Worm (Caenorhabditis elegans): ENCODE data around the gene F14H12.2.

F14H12.2 gene

DNA sequence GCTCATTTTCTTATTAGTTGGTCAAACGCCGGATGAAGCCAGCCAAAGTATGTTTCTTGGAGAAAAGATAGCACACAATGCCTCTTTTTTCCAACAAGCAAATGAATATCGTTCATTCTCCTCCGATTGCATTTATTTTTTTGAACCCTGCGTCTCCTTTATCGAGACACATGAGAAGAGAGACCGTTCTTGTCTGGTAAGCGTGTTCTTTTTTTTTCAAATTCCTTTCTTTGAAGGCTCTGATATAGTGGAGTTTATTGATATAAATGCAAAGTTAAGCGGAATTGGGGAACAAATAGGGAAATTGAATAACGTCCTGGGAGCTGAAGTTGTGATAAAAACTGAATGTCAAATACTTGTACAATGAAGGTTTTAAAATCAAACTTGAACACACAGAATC is 12.2 kb downstream of the F14H12.2 start, which contains the start of gene F14H12.7:
F14H12.7 (minus strand) TSS at position 101 of the 400 bp plus-strand sequence.
- TF ChIP-seq nhr-76 (tag; optimal IDR thresholded peaks at IDR 0.05) (no peak), lsy-2 (tag; optimal IDR thresholded peaks at IDR 0.05) (no peak), ces-1 (GFP tag; optimal IDR thresholded peaks at IDR 0.05) (no peak), nhr-28 (tag; optimal IDR thresholded peaks at IDR 0.05) (no peak), ztf-11 (tag; optimal IDR thresholded peaks at IDR 0.05) (no peak), ham-2 (GFP tag; optimal IDR thresholded peaks at IDR 0.05) (no peak), lin-32 (GFP tag; optimal IDR thresholded peaks at IDR 0.05) (no peak), flh-1 (GFP tag; optimal IDR thresholded peaks at IDR 0.05) (no peak), nhr-237 (tag; optimal IDR thresholded peaks at IDR 0.05) (no peak)

- TF ChIP-seq flh-1 (GFP tag; optimal IDR thresholded peaks at IDR 0.05) (no peak), lin-13 (tag; optimal IDR thresholded peaks at IDR 0.05) (no peak), mep-1 (tag; optimal IDR thresholded peaks at IDR 0.05) (no peak), drap-1 (GFP tag; optimal IDR thresholded peaks at IDR 0.05) (no peak), cnd-1 (tag; optimal IDR thresholded peaks at IDR 0.05) (no peak), sptf-1 (tag; optimal IDR thresholded peaks at IDR 0.05) (no peak), nhr-76 (tag; optimal IDR thresholded peaks at IDR 0.05) (no peak), ces-1 (GFP tag; optimal IDR thresholded peaks at IDR 0.05) (no peak), ztf-11 (tag; optimal IDR thresholded peaks at IDR 0.05) (no peak), unc-120 (tag; optimal IDR thresholded peaks at IDR 0.05; ENCODE audit: poor library complexity, severe bottlenecking) (no peak), bed-3 (GFP tag; optimal IDR thresholded peaks at IDR 0.05) (no peak), pha-4 (tag; optimal IDR thresholded peaks at IDR 0.05) (no peak), nhr-28 (tag; optimal IDR thresholded peaks at IDR 0.05) (no peak), hlh-1 (tag; optimal IDR thresholded peaks at IDR 0.05) (no peak), blmp-1 (tag; optimal IDR thresholded peaks at IDR 0.05) (no peak), elt-1 (tag; optimal IDR thresholded peaks at IDR 0.05; ENCODE audit: borderline replicate concordance, insufficient read depth) (no peak), ham-2 (GFP tag; optimal IDR thresholded peaks at IDR 0.05) (no peak), lsy-2 (tag; optimal IDR thresholded peaks at IDR 0.05) (no peak), nhr-12 (tag; optimal IDR thresholded peaks at IDR 0.05) (no peak), unc-62 (GFP tag; optimal IDR thresholded peaks at IDR 0.05) (no peak)
Observed at ce11 chrX:4363200-4363599, 12.9 kb downstream of the F14H12.2 start, which contains the start of gene F14H12.17. Gene F14H12.17 (minus strand): TSS chrX:4363300.

DNA sequence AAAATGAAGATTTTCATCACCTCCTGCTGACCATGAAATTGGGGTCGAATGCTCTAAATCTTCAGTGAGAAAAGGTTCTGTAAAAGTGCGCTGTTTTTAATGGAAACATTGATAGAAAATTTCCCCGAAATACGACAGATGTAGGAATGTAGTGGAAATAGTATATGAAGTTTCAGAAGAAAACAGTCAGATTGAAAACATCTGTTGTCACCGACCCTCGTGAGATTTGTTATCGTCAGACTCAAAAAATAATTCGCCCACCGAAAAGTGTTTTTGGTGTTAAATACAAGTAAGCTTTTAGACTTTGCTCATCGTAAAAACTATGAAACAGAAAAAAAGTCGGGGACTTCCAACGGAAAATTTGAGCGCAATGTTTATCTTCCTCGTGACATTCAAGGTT is 14.6 kb downstream of the F14H12.2 start, which contains the start of gene F14H12.8:
F14H12.8 (minus strand) TSS at position 101 of the 400 bp plus-strand sequence.
- TF ChIP-seq hlh-1 (tag; optimal IDR thresholded peaks at IDR 0.05) (no peak), lsy-2 (tag; optimal IDR thresholded peaks at IDR 0.05) (no peak), unc-62 (GFP tag; optimal IDR thresholded peaks at IDR 0.05) (no peak), snpc-4 (tag; optimal IDR thresholded peaks at IDR 0.05) (no peak)

ce11 chrX:4366231-4366630 is 15.9 kb downstream of the F14H12.2 start, which contains the start of gene R160.3:
Gene R160.3 (minus strand): TSS chrX:4366331.
- no peak for TF ChIP-seq mab-5 (tag; optimal IDR thresholded peaks at IDR 0.05)
- TF ChIP-seq tbx-8 (GFP tag; optimal IDR thresholded peaks at IDR 0.05): no peak
- no peak for TF ChIP-seq lin-13 (tag; optimal IDR thresholded peaks at IDR 0.05)
- TF ChIP-seq hlh-1 (tag; optimal IDR thresholded peaks at IDR 0.05): no peak
- no peak for TF ChIP-seq cnd-1 (tag; optimal IDR thresholded peaks at IDR 0.05)
- no peak for TF ChIP-seq mls-2 (tag; optimal IDR thresholded peaks at IDR 0.05)
- TF ChIP-seq unc-39 (tag; optimal IDR thresholded peaks at IDR 0.05): no peak
- no peak for TF ChIP-seq lin-32 (GFP tag; optimal IDR thresholded peaks at IDR 0.05)
- TF ChIP-seq nhr-76 (tag; optimal IDR thresholded peaks at IDR 0.05): no peak
- no peak for TF ChIP-seq flh-1 (GFP tag; optimal IDR thresholded peaks at IDR 0.05)
- no peak for TF ChIP-seq drap-1 (GFP tag; optimal IDR thresholded peaks at IDR 0.05)
- TF ChIP-seq nhr-12 (tag; optimal IDR thresholded peaks at IDR 0.05): no peak
- no peak for TF ChIP-seq bed-3 (GFP tag; optimal IDR thresholded peaks at IDR 0.05)

DNA sequence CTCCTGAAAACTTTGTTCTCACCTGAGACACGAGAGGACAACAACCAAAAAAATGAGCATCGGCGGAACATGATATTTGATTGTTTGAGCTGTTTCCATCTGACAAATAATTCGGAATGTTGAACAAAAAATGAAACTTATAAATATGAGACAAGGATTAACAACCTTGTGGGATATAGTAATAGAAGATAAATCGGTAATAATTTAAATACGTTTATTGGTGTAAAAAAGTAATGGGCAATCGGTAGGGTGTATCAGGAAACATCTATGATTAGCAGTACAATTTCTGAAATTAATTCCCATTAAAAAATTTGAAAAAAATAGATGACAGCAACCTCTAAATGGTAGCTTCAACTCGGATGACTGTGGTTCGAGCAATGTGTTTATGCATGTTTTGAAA is 17.1 kb downstream of the F14H12.2 start, which contains the start of gene R160.10:
R160.10 (minus strand) TSS at position 101 of the 400 bp plus-strand sequence.
- TF ChIP-seq elt-1 (tag; optimal IDR thresholded peaks at IDR 0.05; ENCODE audit: borderline replicate concordance, insufficient read depth) (no peak), flh-1 (GFP tag; optimal IDR thresholded peaks at IDR 0.05) (no peak), ceh-39 (tag; optimal IDR thresholded peaks at IDR 0.05) (no peak), unc-120 (tag; optimal IDR thresholded peaks at IDR 0.05; ENCODE audit: poor library complexity, severe bottlenecking) (no peak), nhr-28 (tag; optimal IDR thresholded peaks at IDR 0.05) (no peak), elt-3 (tag; optimal IDR thresholded peaks at IDR 0.05) (no peak), nhr-237 (tag; optimal IDR thresholded peaks at IDR 0.05) (no peak), tbx-8 (GFP tag; optimal IDR thresholded peaks at IDR 0.05) (no peak), M03D4.4 (tag; optimal IDR thresholded peaks at IDR 0.05) (no peak), mls-2 (tag; optimal IDR thresholded peaks at IDR 0.05) (no peak), zip-8 (tag; optimal IDR thresholded peaks at IDR 0.05) (no peak), blmp-1 (tag; optimal IDR thresholded peaks at IDR 0.05) (no peak), pha-4 (tag; optimal IDR thresholded peaks at IDR 0.05) (no peak), nhr-76 (tag; optimal IDR thresholded peaks at IDR 0.05) (no peak), ces-1 (GFP tag; optimal IDR thresholded peaks at IDR 0.05) (no peak), ceh-43 (GFP tag; optimal IDR thresholded peaks at IDR 0.05) (no peak), snpc-4 (tag; optimal IDR thresholded peaks at IDR 0.05) (no peak), lsy-2 (tag; optimal IDR thresholded peaks at IDR 0.05) (no peak), unc-62 (GFP tag; optimal IDR thresholded peaks at IDR 0.05) (no peak), sem-2 (GFP tag; optimal IDR thresholded peaks at IDR 0.05) (no peak)

Measured in whole organism, mixed stage, embryonic.